Worm (Caenorhabditis elegans) whole organism, L3 larva: ENCODE results near the gene srlf-3.

ENCODE experiments used
- aly-2 ChIP-seq: fragments of 150-350 bp; optimal IDR thresholded peaks from 2 replicates; lab custom pipeline; 2014; ENCODE audit warnings: missing biosample characterization, missing genetic modification characterization
- ceh-16 ChIP-seq: sonication (generic microtip); optimal IDR thresholded peaks from 2 replicates; lab custom pipeline; 2017; ENCODE audit warnings: missing biosample characterization, missing genetic modification characterization
- ceh-9 ChIP-seq: sonication (generic microtip); optimal IDR thresholded peaks from 2 replicates; lab custom pipeline; 2018; ENCODE audit warnings: missing biosample characterization, missing genetic modification characterization
- fkh-10 ChIP-seq: sonication (generic microtip); optimal IDR thresholded peaks from 2 replicates; lab custom pipeline; 2017; ENCODE audit warnings: missing biosample characterization, missing genetic modification reagents, missing genetic modification characterization
- hmg-11 ChIP-seq: sonication (generic microtip); optimal IDR thresholded peaks from 2 replicates; lab custom pipeline; 2016; ENCODE audit warnings: missing genetic modification characterization, missing compliant biosample characterization
- nhr-11 ChIP-seq: fragments of 150-350 bp; optimal IDR thresholded peaks from 2 replicates; lab custom pipeline; 2014; ENCODE audit warnings: missing biosample characterization, missing genetic modification characterization
- nhr-23 ChIP-seq: fragments of 150-350 bp; optimal IDR thresholded peaks from 2 replicates; lab custom pipeline; 2014; ENCODE audit warnings: missing biosample characterization, missing genetic modification reagents, missing genetic modification characterization
- nhr-25 ChIP-seq: sonication (generic microtip); optimal IDR thresholded peaks from 2 replicates; lab custom pipeline; 2017; ENCODE audit warnings: missing biosample characterization, missing genetic modification characterization
- zag-1 ChIP-seq: fragments of 150-350 bp; optimal IDR thresholded peaks from 2 replicates; lab custom pipeline; 2014; ENCODE audit warnings: missing biosample characterization, missing genetic modification characterization
- ztf-11 ChIP-seq: fragments of 150-350 bp; optimal IDR thresholded peaks from 2 replicates; lab custom pipeline; 2014; ENCODE audit warnings: missing biosample characterization, missing genetic modification characterization
- ztf-4 ChIP-seq: fragments of 150-350 bp; optimal IDR thresholded peaks from 2 replicates; lab custom pipeline; 2014; ENCODE audit warnings: missing biosample characterization, missing genetic modification characterization

- TF ChIP-seq aly-2 (tag; lab: Kevin White, UChicago) (no peak), hmg-11 (tag; lab: Kevin White, UChicago) (no peak), ztf-11 (tag; lab: Kevin White, UChicago) (no peak), ztf-4 (tag; lab: Kevin White, UChicago) (no peak), nhr-23 (tag; lab: Kevin White, UChicago) (peak; percentile 95), zag-1 (no peak), nhr-11 (tag; lab: Kevin White, UChicago) (no peak), ceh-9 (no peak), fkh-10 (GFP tag; lab: Kevin White, UChicago) (no peak), nhr-25 (tag; lab: Kevin White, UChicago) (peak; percentile 92), ceh-16 (tag; lab: Kevin White, UChicago) (no peak)
These were observed 41.8 kb downstream of the srlf-3 start for ce11 chrIV:8529039-8529438.
